Worm (Caenorhabditis elegans): ENCODE results near the gene clec-139.

ce11 chrII:4616443-4616842 is 5.1 kb downstream of the clec-139 start, which contains the start of gene clec-136:
- TF ChIP-seq nhr-2 (tag; optimal IDR thresholded peaks at IDR 0.05) (no peak), unc-62 (GFP tag; optimal IDR thresholded peaks at IDR 0.05) (no peak), nhr-237 (tag; optimal IDR thresholded peaks at IDR 0.05) (no peak), ces-1 (GFP tag; optimal IDR thresholded peaks at IDR 0.05) (no peak), nhr-28 (tag; optimal IDR thresholded peaks at IDR 0.05) (no peak), elt-3 (tag; optimal IDR thresholded peaks at IDR 0.05) (no peak), ztf-11 (tag; optimal IDR thresholded peaks at IDR 0.05) (no peak), bed-3 (GFP tag; optimal IDR thresholded peaks at IDR 0.05) (no peak), sptf-1 (tag; optimal IDR thresholded peaks at IDR 0.05) (no peak), lin-13 (tag; optimal IDR thresholded peaks at IDR 0.05) (no peak), blmp-1 (tag; optimal IDR thresholded peaks at IDR 0.05) (no peak), lsy-2 (tag; optimal IDR thresholded peaks at IDR 0.05) (no peak), elt-1 (tag; optimal IDR thresholded peaks at IDR 0.05; ENCODE audit: borderline replicate concordance, insufficient read depth) (no peak)

All from whole organism, mixed stage, embryonic.